Worm (Caenorhabditis elegans) whole organism, L1 larva: ENCODE measurements around the gene Y80D4G.2.

Source experiments
- F16B12.6 ChIP-seq: fragments of 150-350 bp; optimal IDR thresholded peaks from 2 replicates; lab custom pipeline; 2014; ENCODE audit warnings: missing biosample characterization, missing genetic modification characterization
- aha-1 ChIP-seq: fragments of 150-350 bp; optimal IDR thresholded peaks from 2 replicates; lab custom pipeline; 2014; ENCODE audit warnings: missing biosample characterization, missing genetic modification characterization
- alr-1 ChIP-seq: fragments of 200-800 bp; sonication (Bioruptor generic); optimal IDR thresholded peaks from 2 replicates; lab custom pipeline; 2018; ENCODE audit warnings: borderline replicate concordance, mild to moderate bottlenecking, missing genetic modification characterization, missing compliant biosample characterization
- ama-1 ChIP-seq: fragments of 150-350 bp; optimal IDR thresholded peaks from 2 replicates; lab custom pipeline; 2014
- blmp-1 ChIP-seq: fragments of 150-350 bp; optimal IDR thresholded peaks from 2 replicates; lab custom pipeline; 2014; ENCODE audit warnings: missing biosample characterization, missing genetic modification characterization
- ceh-90 ChIP-seq: sonication (generic microtip); optimal IDR thresholded peaks from 2 replicates; lab custom pipeline; 2016; ENCODE audit warnings: missing genetic modification characterization, missing compliant biosample characterization
- dpl-1 ChIP-seq, 3 experiments: fragments of 150-350 bp in 2 of 3; sonication (generic microtip) in 1 of 3; optimal IDR thresholded peaks; 2 replicates each; lab custom pipeline; 2014 to 2017; ENCODE audit warnings: missing biosample characterization in 3 of 3, missing genetic modification characterization in 3 of 3, missing genetic modification reagents in 3 of 3
- dsc-1 ChIP-seq: sonication (generic microtip); optimal IDR thresholded peaks from 2 replicates; lab custom pipeline; 2016; ENCODE audit warnings: mild to moderate bottlenecking, missing genetic modification characterization, missing compliant biosample characterization
- efl-1 ChIP-seq, 4 experiments: fragments of 150-350 bp; optimal IDR thresholded peaks in 3 of 4; peaks in 1 of 4; 1 replicate in 1 of 4; 2 replicates in 3 of 4; lab custom pipeline; 2014; ENCODE audit warnings: missing biosample characterization in 2 of 4, missing genetic modification characterization in 2 of 4, missing genetic modification reagents in 2 of 4
- egl-27 ChIP-seq, 2 experiments: fragments of 150-350 bp in 1 of 2; sonication (generic microtip); optimal IDR thresholded peaks; 3 replicates each; lab custom pipeline; 2017 to 2018; ENCODE audit warnings: missing biosample characterization in 2 of 2, missing genetic modification characterization in 2 of 2, missing genetic modification reagents in 2 of 2
- elt-2 ChIP-seq: sonication (generic microtip); optimal IDR thresholded peaks from 2 replicates; lab custom pipeline; 2016; ENCODE audit warnings: missing genetic modification characterization, mild to moderate bottlenecking, inconsistent platforms, missing compliant biosample characterization, missing genetic modification reagents
- fkh-4 ChIP-seq: sonication (generic microtip); optimal IDR thresholded peaks from 2 replicates; lab custom pipeline; 2016; ENCODE audit warnings: missing compliant biosample characterization, missing genetic modification characterization, borderline replicate concordance
- grh-1 ChIP-seq: fragments of 200-800 bp; sonication (Bioruptor generic); IDR thresholded peaks from 2 replicates; pipeline ENCODE4 v1.3.6; 2022; ENCODE audit warnings: missing genetic modification reagents, missing genetic modification characterization, missing compliant biosample characterization
- irx-1 ChIP-seq: sonication (generic microtip); optimal IDR thresholded peaks from 2 replicates; lab custom pipeline; 2016; ENCODE audit warnings: missing genetic modification characterization, missing compliant biosample characterization
- lin-13 ChIP-seq: fragments of 150-350 bp; optimal IDR thresholded peaks from 2 replicates; lab custom pipeline; 2014; ENCODE audit warnings: missing biosample characterization, missing genetic modification reagents, missing genetic modification characterization
- lin-14 ChIP-seq: fragments of 200-800 bp; sonication (Bioruptor generic); optimal IDR thresholded peaks from 2 replicates; lab custom pipeline; 2018; ENCODE audit warnings: mild to moderate bottlenecking, missing genetic modification characterization, moderate library complexity, missing compliant biosample characterization
- lin-35 ChIP-seq, 2 experiments: fragments of 150-350 bp; optimal IDR thresholded peaks; 2 replicates each; lab custom pipeline; 2014; ENCODE audit warnings: missing biosample characterization in 2 of 2, missing genetic modification characterization in 2 of 2, missing genetic modification reagents in 2 of 2
- lir-3 ChIP-seq: sonication (generic microtip); optimal IDR thresholded peaks from 2 replicates; lab custom pipeline; 2016; ENCODE audit warnings: mild to moderate bottlenecking, missing genetic modification characterization, moderate library complexity, missing compliant biosample characterization; ENCODE audit not compliant: poor library complexity
- lsy-2 ChIP-seq, 2 experiments: fragments of 150-350 bp; optimal IDR thresholded peaks; 2 replicates each; lab custom pipeline; 2014; ENCODE audit warnings: missing biosample characterization in 2 of 2, missing genetic modification characterization in 2 of 2
- mab-9 ChIP-seq: fragments of 200-800 bp; sonication (Bioruptor generic); IDR thresholded peaks from 2 replicates; pipeline ENCODE4 v1.3.6; 2022; ENCODE audit warnings: missing genetic modification reagents, missing genetic modification characterization, missing compliant biosample characterization
- mep-1 ChIP-seq: fragments of 150-350 bp; optimal IDR thresholded peaks from 2 replicates; lab custom pipeline; 2014; ENCODE audit warnings: missing biosample characterization, missing genetic modification characterization
- nhr-19 ChIP-seq: fragments of 200-800 bp; sonication (Bioruptor generic); conservative IDR thresholded peaks from 2 replicates; pipeline ENCODE4 v1.3.6; 2022; ENCODE audit warnings: missing genetic modification characterization, missing compliant biosample characterization
- nhr-20 ChIP-seq: sonication (generic microtip); optimal IDR thresholded peaks from 2 replicates; lab custom pipeline; 2016; ENCODE audit warnings: mild to moderate bottlenecking, missing genetic modification characterization, missing compliant biosample characterization
- nhr-237 ChIP-seq: fragments of 150-350 bp; optimal IDR thresholded peaks from 2 replicates; lab custom pipeline; 2014; ENCODE audit warnings: missing biosample characterization, missing genetic modification characterization
- nhr-28 ChIP-seq: fragments of 150-350 bp; optimal IDR thresholded peaks from 2 replicates; lab custom pipeline; 2014; ENCODE audit warnings: missing biosample characterization, missing genetic modification characterization
- nhr-71 ChIP-seq: sonication (generic microtip); optimal IDR thresholded peaks from 2 replicates; lab custom pipeline; 2016; ENCODE audit warnings: mild to moderate bottlenecking, missing genetic modification characterization, moderate library complexity, missing compliant biosample characterization
- nhr-84 ChIP-seq: sonication (generic microtip); optimal IDR thresholded peaks from 2 replicates; lab custom pipeline; 2017; ENCODE audit warnings: missing biosample characterization, missing genetic modification characterization
- nhr-85 ChIP-seq: sonication (generic microtip); peaks from one replicate; lab custom pipeline; 2016; ENCODE audit warnings: missing genetic modification characterization, inconsistent platforms, missing compliant biosample characterization
- nhr-90 ChIP-seq: sonication (generic microtip); optimal IDR thresholded peaks from 2 replicates; lab custom pipeline; 2016; ENCODE audit warnings: mild to moderate bottlenecking, missing genetic modification characterization, missing compliant biosample characterization; ENCODE audit not compliant: poor library complexity
- pag-3 ChIP-seq: sonication (generic microtip); optimal IDR thresholded peaks from 2 replicates; lab custom pipeline; 2017; ENCODE audit warnings: missing genetic modification characterization, mild to moderate bottlenecking, missing compliant biosample characterization, antibody characterized with exemption, borderline replicate concordance; ENCODE audit not compliant: insufficient read depth
- rnt-1 ChIP-seq: sonication (generic microtip); optimal IDR thresholded peaks from 2 replicates; lab custom pipeline; 2016; ENCODE audit warnings: mild to moderate bottlenecking, missing genetic modification characterization, moderate library complexity, missing compliant biosample characterization
- snu-23 ChIP-seq: sonication (generic microtip); optimal IDR thresholded peaks from 2 replicates; lab custom pipeline; 2016; ENCODE audit warnings: missing genetic modification characterization, missing compliant biosample characterization
- sptf-1 ChIP-seq: fragments of 150-350 bp; optimal IDR thresholded peaks from 2 replicates; lab custom pipeline; 2014; ENCODE audit warnings: missing biosample characterization, missing genetic modification characterization
- tbx-2 ChIP-seq: sonication (generic microtip); optimal IDR thresholded peaks from 2 replicates; lab custom pipeline; 2016; ENCODE audit warnings: missing genetic modification characterization, missing compliant biosample characterization
- unc-130 ChIP-seq: fragments of 150-350 bp; optimal IDR thresholded peaks from 2 replicates; lab custom pipeline; 2017; ENCODE audit warnings: missing biosample characterization, missing genetic modification characterization, inconsistent platforms
- unc-30 ChIP-seq: sonication (generic microtip); optimal IDR thresholded peaks from 2 replicates; lab custom pipeline; 2017; ENCODE audit warnings: missing biosample characterization, missing genetic modification characterization
- unc-62 ChIP-seq: fragments of 150-350 bp; optimal IDR thresholded peaks from 2 replicates; lab custom pipeline; 2014; ENCODE audit warnings: missing biosample characterization, missing genetic modification reagents, missing genetic modification characterization
- unc-98 ChIP-seq: fragments of 200-800 bp; sonication (Bioruptor generic); IDR thresholded peaks from 2 replicates; pipeline ENCODE4 v1.3.6; 2022; ENCODE audit warnings: missing genetic modification characterization, missing compliant biosample characterization

Gene Y80D4G.2

ce11 chrIII:7552859-7553258 lies 41.5 kb downstream of the Y80D4G.2 start:
- no peak for TF ChIP-seq nhr-84 (tag; lab: Kevin White, UChicago)
- no peak for TF ChIP-seq fkh-4
- peak; percentile 7 for TF ChIP-seq nhr-71 (tag; lab: Kevin White, UChicago)
- TF ChIP-seq irx-1 = no peak
- no peak for TF ChIP-seq unc-98
- TF ChIP-seq sptf-1 (tag; lab: Kevin White, UChicago) = no peak
- peak; percentile 25 for TF ChIP-seq blmp-1 (tag; lab: Kevin White, UChicago)
- TF ChIP-seq nhr-28 (tag; lab: Kevin White, UChicago) = no peak
- no peak for TF ChIP-seq aha-1 (tag; lab: Kevin White, UChicago)
- no peak for TF ChIP-seq unc-30 (tag; lab: Kevin White, UChicago)
- no peak for TF ChIP-seq grh-1 (GFP tag; lab: Robert Waterston, UW)
- no peak for TF ChIP-seq nhr-237
- TF ChIP-seq lir-3 (tag; lab: Kevin White, UChicago) = no peak
- peak; percentile 15 for TF ChIP-seq lin-14 (GFP tag; lab: Kevin White, UChicago)
- no peak for TF ChIP-seq unc-130
- TF ChIP-seq lsy-2 (tag; optimal IDR thresholded peaks at IDR 0.05; lab: Kevin White, UChicago) = peak in 1 of 2 experiments; percentile 27
- peak; percentile 31 for TF ChIP-seq mep-1 (tag; lab: Kevin White, UChicago)
- TF ChIP-seq rnt-1 = no peak
- TF ChIP-seq dsc-1 = no peak
- no peak for TF ChIP-seq dpl-1 (GFP tag; optimal IDR thresholded peaks at IDR 0.05; lab: Kevin White, UChicago)
- TF ChIP-seq mab-9 (GFP tag; lab: Robert Waterston, UW) = 0 out of 2 replicates have a peak, but pooled peaks have one; percentile 31
- TF ChIP-seq, all 84 proteins: peak for 6

- TF ChIP-seq egl-27 (tag; optimal IDR thresholded peaks at IDR 0.05; lab: Kevin White, UChicago) (no peak), snu-23 (GFP tag; lab: Kevin White, UChicago) (no peak), efl-1 (optimal IDR thresholded peaks at IDR 0.05; lab: Kevin White, UChicago) (no peak), efl-1 (GFP tag; optimal IDR thresholded peaks at IDR 0.05 in 1 of 2; lab: Kevin White, UChicago) (peak in 1 of 2 experiments; percentile 46), mep-1 (tag; lab: Kevin White, UChicago) (no peak), ama-1 (no peak), lin-13 (GFP tag; lab: Kevin White, UChicago) (no peak), tbx-2 (tag; lab: Kevin White, UChicago) (no peak), lsy-2 (tag; optimal IDR thresholded peaks at IDR 0.05; lab: Kevin White, UChicago) (peak in 1 of 2 experiments; percentile 65), nhr-85 (tag; lab: Kevin White, UChicago) (peak; percentile 69), rnt-1 (peak; percentile 25), nhr-20 (tag; lab: Kevin White, UChicago) (no peak), nhr-237 (no peak), F16B12.6 (tag; lab: Kevin White, UChicago) (no peak), lin-14 (GFP tag; lab: Kevin White, UChicago) (peak; percentile 7), dsc-1 (no peak)
Measured at ce11 chrIII:7550979-7551378, 43.4 kb downstream of the Y80D4G.2 start.

- TF ChIP-seq rnt-1 (peak; percentile 20), lin-14 (GFP tag; lab: Kevin White, UChicago) (peak; percentile 75), elt-2 (tag; lab: Kevin White, UChicago) (no peak), nhr-28 (tag; lab: Kevin White, UChicago) (no peak), pag-3 (tag; lab: Kevin White, UChicago) (peak; percentile 52), ceh-90 (no peak), alr-1 (tag; lab: Kevin White, UChicago) (no peak), nhr-19 (GFP tag; lab: Robert Waterston, UW) (0 out of 2 replicates have a peak, but pooled peaks have one; percentile 9), nhr-71 (tag; lab: Kevin White, UChicago) (peak; percentile 30)
Measured at ce11 chrIII:7548963-7549362, 45.4 kb downstream of the Y80D4G.2 start.

- no peak for TF ChIP-seq nhr-90 (tag; lab: Kevin White, UChicago)
- peak; percentile 3 for TF ChIP-seq snu-23 (GFP tag; lab: Kevin White, UChicago)
- TF ChIP-seq lsy-2 (tag; optimal IDR thresholded peaks at IDR 0.05; lab: Kevin White, UChicago) = peak in 1 of 2 experiments; percentile 15
- TF ChIP-seq unc-62 (GFP tag; lab: Kevin White, UChicago) = no peak
- TF ChIP-seq nhr-71 (tag; lab: Kevin White, UChicago) = peak; percentile 6
- peak; percentile 47 for TF ChIP-seq rnt-1
- TF ChIP-seq lin-35 (GFP tag; optimal IDR thresholded peaks at IDR 0.05; lab: Kevin White, UChicago) = no peak
- TF ChIP-seq lin-14 (GFP tag; lab: Kevin White, UChicago) = peak; percentile 32
Measured at ce11 chrIII:7545189-7545588, 49.2 kb downstream of the Y80D4G.2 start.
